Worm (Caenorhabditis elegans): ENCODE results near the gene srlf-22.

The srlf-22 gene

ce11 chrV:889216-889615 lies 1.7 kb upstream of the srlf-22 start, which contains the start of gene T02B11.6:
TSS of gene T02B11.6 (minus strand) at chrV:889316.
- TF ChIP-seq ceh-19 (GFP tag; optimal IDR thresholded peaks at IDR 0.05): no peak
- TF ChIP-seq elt-2 (tag; optimal IDR thresholded peaks at IDR 0.05): no peak
- TF ChIP-seq ceh-14 (tag; optimal IDR thresholded peaks at IDR 0.05): no peak
- no peak for TF ChIP-seq fkh-10 (GFP tag; optimal IDR thresholded peaks at IDR 0.05)
- TF ChIP-seq unc-55 (GFP tag; optimal IDR thresholded peaks at IDR 0.05): no peak
- no peak for TF ChIP-seq ceh-6 (GFP tag; optimal IDR thresholded peaks at IDR 0.05)
- no peak for TF ChIP-seq ttx-3 (tag; optimal IDR thresholded peaks at IDR 0.05)
- TF ChIP-seq odd-2 (tag; optimal IDR thresholded peaks at IDR 0.05): no peak
- no peak for TF ChIP-seq eyg-1 (tag; optimal IDR thresholded peaks at IDR 0.05)
- TF ChIP-seq nhr-232 (tag; optimal IDR thresholded peaks at IDR 0.05): no peak
- no peak for TF ChIP-seq fax-1 (tag; optimal IDR thresholded peaks at IDR 0.05)
- TF ChIP-seq ceh-9 (tag; optimal IDR thresholded peaks at IDR 0.05): no peak
- TF ChIP-seq K02D7.2 (tag; optimal IDR thresholded peaks at IDR 0.05): no peak

- TF ChIP-seq ref-2 (tag; optimal IDR thresholded peaks at IDR 0.05) (no peak), pha-4 (tag; optimal IDR thresholded peaks at IDR 0.05) (no peak), syd-9 (tag; optimal IDR thresholded peaks at IDR 0.05) (no peak), pros-1 (tag; optimal IDR thresholded peaks at IDR 0.05) (no peak), hlh-8 (tag; optimal IDR thresholded peaks at IDR 0.05) (no peak), unc-55 (GFP tag; optimal IDR thresholded peaks at IDR 0.05) (no peak), zip-5 (tag; optimal IDR thresholded peaks at IDR 0.05) (no peak), ceh-34 (tag; optimal IDR thresholded peaks at IDR 0.05) (no peak), pqm-1 (tag; optimal IDR thresholded peaks at IDR 0.05) (no peak)
These were observed 512 bp upstream of the srlf-22 start, which contains the start of gene srlf-21 for ce11 chrV:890423-890822. TSS of gene srlf-21 (minus strand) at chrV:890523.

DNA sequence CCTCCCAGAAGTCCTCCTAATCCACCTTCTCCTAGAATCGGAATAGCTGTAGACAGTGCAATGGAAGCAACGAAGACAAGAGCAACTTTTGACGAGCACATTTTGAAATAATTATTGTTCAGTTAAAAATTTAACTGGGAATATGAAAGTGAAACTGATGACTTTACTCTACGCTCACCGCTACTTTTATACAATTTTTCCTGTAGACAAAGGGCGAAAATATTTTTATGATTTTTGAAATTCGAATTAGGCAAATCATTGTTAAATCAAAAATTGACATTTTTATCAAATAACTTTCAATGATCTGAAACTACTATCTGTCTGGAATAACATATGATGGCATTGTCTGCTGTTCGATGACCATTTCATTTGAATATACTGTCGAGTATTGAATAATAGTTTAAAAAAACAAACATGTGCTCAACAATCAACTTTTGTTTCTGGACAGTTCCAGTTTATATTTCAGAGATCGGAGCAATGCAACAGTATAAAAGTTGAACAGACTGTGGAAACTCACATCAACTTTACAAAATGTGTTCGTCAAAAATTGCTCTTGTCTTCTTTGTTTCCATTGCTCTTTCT lies 2.6 kb downstream of the srlf-22 start, which contains the start of the genes srlf-23 and srlf-20:
srlf-23 (minus strand) TSS at position 101 of the 582 bp plus-strand sequence.
srlf-20 (plus strand) TSS at position 532 of the 582 bp plus-strand sequence.
- TF ChIP-seq ceh-6 (GFP tag; optimal IDR thresholded peaks at IDR 0.05) (no peak), ceh-19 (GFP tag; optimal IDR thresholded peaks at IDR 0.05) (no peak), pax-1 (tag; optimal IDR thresholded peaks at IDR 0.05) (no peak), ceh-31 (tag; optimal IDR thresholded peaks at IDR 0.05) (no peak), ttx-3 (tag; optimal IDR thresholded peaks at IDR 0.05) (no peak), sox-2 (GFP tag; IDR thresholded peaks at IDR 0.05) (no peak), unc-3 (GFP tag; conservative IDR thresholded peaks at IDR 0.05) (no peak), unc-3 (tag; optimal IDR thresholded peaks at IDR 0.05) (no peak), Y22D7AL.16 (tag; optimal IDR thresholded peaks at IDR 0.05) (no peak), odd-2 (tag; optimal IDR thresholded peaks at IDR 0.05) (no peak)

- TF ChIP-seq Y22D7AL.16 (tag; optimal IDR thresholded peaks at IDR 0.05) (no peak), pqm-1 (tag; optimal IDR thresholded peaks at IDR 0.05) (no peak), dve-1 (tag; optimal IDR thresholded peaks at IDR 0.05) (no peak), ceh-22 (tag; optimal IDR thresholded peaks at IDR 0.05) (no peak), unc-42 (tag; optimal IDR thresholded peaks at IDR 0.05) (no peak), ref-2 (tag; optimal IDR thresholded peaks at IDR 0.05) (no peak), gmeb-2 (tag; optimal IDR thresholded peaks at IDR 0.05) (no peak), tbx-2 (tag; optimal IDR thresholded peaks at IDR 0.05) (no peak), unc-55 (GFP tag; optimal IDR thresholded peaks at IDR 0.05) (no peak), K02D7.2 (tag; optimal IDR thresholded peaks at IDR 0.05) (no peak)
These were observed 8.2 kb downstream of the srlf-22 start, which contains the start of gene nas-32 for ce11 chrV:899087-899486. TSS of gene nas-32 (minus strand) at chrV:899187.

- TF ChIP-seq hlh-30 (tag; optimal IDR thresholded peaks at IDR 0.05; ENCODE audit: insufficient read depth): peak; percentile 36
- TF ChIP-seq ama-1 (optimal IDR thresholded peaks at IDR 0.05): no peak
- TF ChIP-seq ahr-1 (tag; optimal IDR thresholded peaks at IDR 0.05): no peak
- no peak for TF ChIP-seq ceh-34 (tag; optimal IDR thresholded peaks at IDR 0.05)
- no peak for TF ChIP-seq pha-2 (tag; optimal IDR thresholded peaks at IDR 0.05)
These were observed 12.5 kb downstream of the srlf-22 start, which contains the start of gene fmo-5 for ce11 chrV:903460-903859. TSS of gene fmo-5 (minus strand) at chrV:903665.
